Worm (Caenorhabditis elegans) whole organism, L4 larva: ENCODE data around the gene spin-3.
A peak's percentile ranks its signal among the peaks of the same experiment; 100 is the strongest.

Experiments used
- D1046.2 ChIP-seq: fragments of 200-800 bp; sonication (Bioruptor generic); IDR thresholded peaks from 2 replicates; pipeline ENCODE4 v1.3.6; 2022; ENCODE audit warnings: missing genetic modification characterization, missing compliant biosample characterization
- F26F4.8 ChIP-seq: fragments of 200-800 bp; sonication (Bioruptor generic); conservative IDR thresholded peaks from 2 replicates; pipeline ENCODE4 v1.3.6; 2022; ENCODE audit warnings: missing genetic modification characterization, missing compliant biosample characterization
- F49E8.2 ChIP-seq: sonication (generic microtip); optimal IDR thresholded peaks from 2 replicates; lab custom pipeline; 2016; ENCODE audit warnings: missing compliant biosample characterization, mild to moderate bottlenecking, missing genetic modification characterization, borderline replicate concordance
- T26A8.4 ChIP-seq: fragments of 200-800 bp; sonication (Bioruptor generic); IDR thresholded peaks from 2 replicates; pipeline ENCODE4 v1.3.6; 2022; ENCODE audit warnings: missing genetic modification characterization, missing compliant biosample characterization
- Y5F2A.4 ChIP-seq: fragments of 200-800 bp; sonication (Bioruptor generic); optimal IDR thresholded peaks from 2 replicates; lab custom pipeline; 2018; ENCODE audit warnings: mild to moderate bottlenecking, missing genetic modification characterization, missing compliant biosample characterization
- Y75B8A.6 ChIP-seq: fragments of 200-800 bp; sonication (Bioruptor generic); IDR thresholded peaks from 2 replicates; pipeline ENCODE4 v1.3.6; 2022; ENCODE audit warnings: missing genetic modification reagents, missing genetic modification characterization, missing compliant biosample characterization
- aly-2 ChIP-seq: sonication (generic microtip); optimal IDR thresholded peaks from 2 replicates; lab custom pipeline; 2018; ENCODE audit warnings: missing biosample characterization, missing genetic modification characterization
- ama-1 ChIP-seq: fragments of 150-350 bp; optimal IDR thresholded peaks from 2 replicates; lab custom pipeline; 2014; ENCODE audit warnings: inconsistent platforms, mixed read lengths
- arid-1 ChIP-seq: fragments of 200-800 bp; sonication (Bioruptor generic); conservative IDR thresholded peaks from 2 replicates; pipeline ENCODE4 v1.3.6; 2022; ENCODE audit warnings: missing genetic modification reagents, missing genetic modification characterization, missing compliant biosample characterization
- attf-4 ChIP-seq: sonication (generic microtip); optimal IDR thresholded peaks from 3 replicates; lab custom pipeline; 2017; ENCODE audit warnings: missing biosample characterization, missing genetic modification characterization
- ceh-32 ChIP-seq: sonication (generic microtip); optimal IDR thresholded peaks from 2 replicates; lab custom pipeline; 2016; ENCODE audit warnings: mild to moderate bottlenecking, missing genetic modification characterization, missing compliant biosample characterization; ENCODE audit not compliant: poor library complexity
- ceh-44 ChIP-seq: fragments of 200-800 bp; sonication (Bioruptor generic); IDR thresholded peaks from 2 replicates; pipeline ENCODE4 v1.3.6; 2022; ENCODE audit warnings: missing genetic modification reagents, missing genetic modification characterization, missing compliant biosample characterization
- ceh-62 ChIP-seq: sonication (generic microtip); optimal IDR thresholded peaks from 2 replicates; lab custom pipeline; 2017; ENCODE audit warnings: missing biosample characterization, missing genetic modification characterization
- ces-1 ChIP-seq: fragments of 150-350 bp; sonication (generic microtip); optimal IDR thresholded peaks from 4 replicates; lab custom pipeline; 2014; ENCODE audit warnings: missing biosample characterization, missing genetic modification reagents, missing genetic modification characterization
- cey-2 ChIP-seq: sonication (generic microtip); optimal IDR thresholded peaks from 3 replicates; lab custom pipeline; 2017; ENCODE audit warnings: missing genetic modification characterization, mild to moderate bottlenecking, missing compliant biosample characterization, antibody characterized with exemption, borderline replicate concordance; ENCODE audit not compliant: insufficient read depth
- ctbp-1 ChIP-seq: fragments of 200-800 bp; sonication (Bioruptor generic); IDR thresholded peaks from 2 replicates; pipeline ENCODE4 v1.3.6; 2022; ENCODE audit warnings: missing genetic modification reagents, missing genetic modification characterization, missing compliant biosample characterization
- daf-12 ChIP-seq: fragments of 150-350 bp; optimal IDR thresholded peaks from 2 replicates; lab custom pipeline; 2014; ENCODE audit warnings: missing biosample characterization, missing genetic modification reagents, missing genetic modification characterization
- daf-16 ChIP-seq, 3 experiments: sonication (generic microtip); optimal IDR thresholded peaks; 2 replicates each; lab custom pipeline; 2016 to 2017; ENCODE audit warnings: missing genetic modification characterization in 3 of 3, missing genetic modification reagents in 3 of 3, mild to moderate bottlenecking in 2 of 3, missing compliant biosample characterization in 2 of 3, missing biosample characterization in 1 of 3, moderate library complexity in 1 of 3
- daf-19 ChIP-seq: fragments of 200-800 bp; sonication (Bioruptor generic); conservative IDR thresholded peaks from 2 replicates; pipeline ENCODE4 v1.3.6; 2022; ENCODE audit warnings: missing genetic modification characterization, missing compliant biosample characterization
- daf-8 ChIP-seq: fragments of 200-800 bp; sonication (Bioruptor generic); IDR thresholded peaks from 2 replicates; pipeline ENCODE4 v1.3.6; 2022; ENCODE audit warnings: missing genetic modification characterization, missing compliant biosample characterization
- dmd-9 ChIP-seq: fragments of 200-800 bp; sonication (Bioruptor generic); IDR thresholded peaks from 2 replicates; pipeline ENCODE4 v1.3.6; 2022; ENCODE audit warnings: missing genetic modification reagents, missing genetic modification characterization, missing compliant biosample characterization
- egl-27 ChIP-seq: sonication (generic microtip); optimal IDR thresholded peaks from 3 replicates; lab custom pipeline; 2017; ENCODE audit warnings: missing biosample characterization, missing genetic modification reagents, missing genetic modification characterization
- hlh-30 ChIP-seq: sonication (generic microtip); optimal IDR thresholded peaks from 2 replicates; lab custom pipeline; 2017; ENCODE audit warnings: antibody characterized with exemption, mild to moderate bottlenecking, missing genetic modification characterization, missing compliant biosample characterization; ENCODE audit not compliant: insufficient read depth
- jun-1 ChIP-seq: fragments of 150-350 bp; optimal IDR thresholded peaks from 2 replicates; lab custom pipeline; 2014; ENCODE audit warnings: missing biosample characterization, missing genetic modification reagents, missing genetic modification characterization
- lim-7 ChIP-seq: fragments of 200-800 bp; sonication (Bioruptor generic); IDR thresholded peaks from 2 replicates; pipeline ENCODE4 v1.3.6; 2022; ENCODE audit warnings: missing genetic modification characterization, missing compliant biosample characterization
- lin-15B ChIP-seq: fragments of 150-350 bp; sonication (generic microtip); optimal IDR thresholded peaks from 3 replicates; lab custom pipeline; 2014; ENCODE audit warnings: missing biosample characterization, missing genetic modification characterization
- lin-38 ChIP-seq: fragments of 200-800 bp; sonication (Bioruptor generic); IDR thresholded peaks from 2 replicates; pipeline ENCODE4 v1.3.6; 2022; ENCODE audit warnings: missing genetic modification reagents, missing genetic modification characterization, missing compliant biosample characterization
- lir-3 ChIP-seq: sonication (generic microtip); optimal IDR thresholded peaks from 2 replicates; lab custom pipeline; 2016; ENCODE audit warnings: mild to moderate bottlenecking, missing genetic modification characterization, missing compliant biosample characterization
- lsy-2 ChIP-seq, 2 experiments: fragments of 150-350 bp in 1 of 2; sonication (generic microtip) in 1 of 2; optimal IDR thresholded peaks; 2 replicates each; lab custom pipeline; 2014 to 2017; ENCODE audit warnings: missing biosample characterization in 2 of 2, missing genetic modification characterization in 2 of 2
- madf-5 ChIP-seq, 2 experiments: fragments of 200-800 bp; sonication (Bioruptor generic); IDR thresholded peaks; 2 replicates each; pipeline ENCODE4 v1.3.6; 2022; ENCODE audit warnings: missing compliant biosample characterization in 2 of 2, missing genetic modification characterization in 2 of 2
- madf-9 ChIP-seq: fragments of 200-800 bp; sonication (Bioruptor generic); conservative IDR thresholded peaks from 2 replicates; pipeline ENCODE4 v1.3.6; 2022; ENCODE audit warnings: missing genetic modification reagents, missing genetic modification characterization, missing compliant biosample characterization
- mxl-3 ChIP-seq: fragments of 200-800 bp; sonication (Bioruptor generic); optimal IDR thresholded peaks from 2 replicates; lab custom pipeline; 2018; ENCODE audit warnings: mild to moderate bottlenecking, missing genetic modification characterization, missing compliant biosample characterization
- nhr-10 ChIP-seq: fragments of 150-350 bp; optimal IDR thresholded peaks from 2 replicates; lab custom pipeline; 2014; ENCODE audit warnings: missing biosample characterization, missing genetic modification characterization
- nhr-237 ChIP-seq: sonication (generic microtip); optimal IDR thresholded peaks from 2 replicates; lab custom pipeline; 2017; ENCODE audit warnings: missing biosample characterization, missing genetic modification characterization
- nhr-25 ChIP-seq: sonication (generic microtip); optimal IDR thresholded peaks from 2 replicates; lab custom pipeline; 2017; ENCODE audit warnings: missing genetic modification characterization, mild to moderate bottlenecking, missing compliant biosample characterization, antibody characterized with exemption, moderate library complexity, borderline replicate concordance; ENCODE audit not compliant: insufficient read depth
- nhr-41 ChIP-seq: fragments of 200-800 bp; sonication (Bioruptor generic); IDR thresholded peaks from 2 replicates; pipeline ENCODE4 v1.3.6; 2022; ENCODE audit warnings: missing genetic modification reagents, missing genetic modification characterization, missing compliant biosample characterization
- nhr-48 ChIP-seq: sonication (generic microtip); optimal IDR thresholded peaks from 2 replicates; lab custom pipeline; 2016; ENCODE audit warnings: mild to moderate bottlenecking, missing genetic modification characterization, missing compliant biosample characterization
- nhr-76 ChIP-seq: fragments of 150-350 bp; optimal IDR thresholded peaks from 2 replicates; lab custom pipeline; 2014; ENCODE audit warnings: missing biosample characterization, missing genetic modification characterization
- nhr-77 ChIP-seq: fragments of 150-350 bp; optimal IDR thresholded peaks from 2 replicates; lab custom pipeline; 2014; ENCODE audit warnings: missing biosample characterization, missing genetic modification characterization
- pqm-1 ChIP-seq: sonication (generic microtip); optimal IDR thresholded peaks from 2 replicates; lab custom pipeline; 2017; ENCODE audit warnings: missing biosample characterization, missing genetic modification characterization
- rbr-2 ChIP-seq: sonication (generic microtip); optimal IDR thresholded peaks from 2 replicates; lab custom pipeline; 2016; ENCODE audit warnings: missing genotype, missing genetic modification characterization, missing compliant biosample characterization
- saeg-2 ChIP-seq: fragments of 200-800 bp; sonication (Bioruptor generic); IDR thresholded peaks from 2 replicates; pipeline ENCODE4 v1.3.6; 2022; ENCODE audit warnings: missing genetic modification reagents, missing genetic modification characterization, missing compliant biosample characterization
- sdz-12 ChIP-seq: fragments of 200-800 bp; sonication (Bioruptor generic); optimal IDR thresholded peaks from 2 replicates; lab custom pipeline; 2018; ENCODE audit warnings: mild to moderate bottlenecking, missing genetic modification characterization, missing compliant biosample characterization
- spr-1 ChIP-seq: sonication (generic microtip); optimal IDR thresholded peaks from 2 replicates; lab custom pipeline; 2016; ENCODE audit warnings: mild to moderate bottlenecking, missing genetic modification characterization, missing compliant biosample characterization
- tag-97 ChIP-seq: fragments of 200-800 bp; sonication (Bioruptor generic); IDR thresholded peaks from 2 replicates; pipeline ENCODE4 v1.3.6; 2022; ENCODE audit warnings: missing genetic modification characterization, missing compliant biosample characterization
- unc-39 ChIP-seq: sonication (generic microtip); optimal IDR thresholded peaks from 2 replicates; lab custom pipeline; 2017; ENCODE audit warnings: missing biosample characterization, missing genetic modification characterization
- vab-7 ChIP-seq: fragments of 200-800 bp; sonication (Bioruptor generic); IDR thresholded peaks from 2 replicates; pipeline ENCODE4 v1.3.6; 2022; ENCODE audit warnings: missing genetic modification reagents, missing genetic modification characterization, missing compliant biosample characterization
- zag-1 ChIP-seq: fragments of 150-350 bp; optimal IDR thresholded peaks from 2 replicates; lab custom pipeline; 2014; ENCODE audit warnings: missing biosample characterization, missing genetic modification characterization
- zfp-3 ChIP-seq: fragments of 200-800 bp; sonication (Bioruptor generic); conservative IDR thresholded peaks from 2 replicates; pipeline ENCODE4 v1.3.6; 2022; ENCODE audit warnings: missing genetic modification reagents, missing genetic modification characterization, missing compliant biosample characterization
- zip-2 ChIP-seq: fragments of 150-350 bp; optimal IDR thresholded peaks from 2 replicates; lab custom pipeline; 2014; ENCODE audit warnings: missing biosample characterization, missing genetic modification characterization
- ztf-11 ChIP-seq: fragments of 150-350 bp; optimal IDR thresholded peaks from 2 replicates; lab custom pipeline; 2014; ENCODE audit warnings: missing biosample characterization, missing genetic modification characterization
- ztf-7 ChIP-seq: fragments of 150-350 bp; optimal IDR thresholded peaks from 2 replicates; lab custom pipeline; 2014; ENCODE audit warnings: missing biosample characterization, missing genetic modification characterization

Gene spin-3

DNA sequence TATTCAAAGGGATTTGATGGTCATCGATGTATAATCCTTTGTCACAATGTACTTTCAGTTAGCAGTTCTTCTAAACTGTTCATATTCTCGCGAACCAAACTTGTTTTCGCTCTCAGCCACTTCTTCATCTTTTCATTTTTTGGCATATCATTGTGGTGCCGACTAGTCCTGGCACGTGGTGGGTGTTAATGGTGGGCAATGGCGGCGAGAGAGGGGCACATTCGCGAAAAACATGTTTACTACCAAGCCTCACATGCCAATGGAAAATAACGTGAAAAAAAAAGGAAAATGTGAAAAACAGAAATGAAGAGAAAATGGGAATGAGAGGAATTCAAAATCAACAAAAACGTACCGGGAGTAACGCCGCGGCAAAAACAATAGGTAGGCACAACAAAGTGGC, 17.1 kb downstream of the spin-3 start:
- TF ChIP-seq egl-27 (tag; lab: Kevin White, UChicago): no peak
- no peak for TF ChIP-seq ceh-32
- TF ChIP-seq zip-2: no peak
- TF ChIP-seq sdz-12: no peak
- TF ChIP-seq daf-16 (GFP tag; optimal IDR thresholded peaks at IDR 0.05; lab: Kevin White, UChicago): peak in 1 of 2 experiments; percentile 55
- peak; percentile 55 for TF ChIP-seq daf-16 (tag; optimal IDR thresholded peaks at IDR 0.05; lab: Kevin White, UChicago)
- no peak for TF ChIP-seq nhr-25 (tag; lab: Kevin White, UChicago)
- TF ChIP-seq nhr-77 (tag; lab: Kevin White, UChicago): no peak
- TF ChIP-seq nhr-10: no peak
- TF ChIP-seq T26A8.4: no peak
- TF ChIP-seq zag-1 (tag; lab: Kevin White, UChicago): no peak
- TF ChIP-seq ztf-7 (tag; lab: Kevin White, UChicago): no peak
- no peak for TF ChIP-seq nhr-76 (tag; lab: Kevin White, UChicago)
- peak; percentile 53 for TF ChIP-seq rbr-2 (tag; lab: Kevin White, UChicago)
- TF ChIP-seq cey-2 (tag; lab: Kevin White, UChicago): no peak
- TF ChIP-seq D1046.2 (GFP tag; lab: Robert Waterston, UW): no peak
- no peak for TF ChIP-seq lir-3 (tag; lab: Kevin White, UChicago)
- no peak for TF ChIP-seq jun-1 (tag; lab: Kevin White, UChicago)
- no peak for TF ChIP-seq Y75B8A.6 (GFP tag; lab: Robert Waterston, UW)
- TF ChIP-seq ces-1 (GFP tag; lab: Kevin White, UChicago): no peak
- TF ChIP-seq ceh-62: no peak
- peak; percentile 65 for TF ChIP-seq mxl-3
- TF ChIP-seq hlh-30 (tag; lab: Kevin White, UChicago): peak; percentile 87
- TF ChIP-seq vab-7: no peak
- no peak for TF ChIP-seq aly-2 (tag; lab: Kevin White, UChicago)
- TF ChIP-seq ctbp-1: no peak
- no peak for TF ChIP-seq arid-1 (GFP tag; lab: Robert Waterston, UW)
- TF ChIP-seq spr-1: no peak
- no peak for TF ChIP-seq madf-5 (GFP tag; IDR thresholded peaks at IDR 0.05; lab: Robert Waterston, UW)
- TF ChIP-seq pqm-1 (tag; lab: Kevin White, UChicago): no peak
- TF ChIP-seq Y5F2A.4: no peak
- no peak for TF ChIP-seq lin-38 (GFP tag; lab: Robert Waterston, UW)
- TF ChIP-seq nhr-48 (tag; lab: Kevin White, UChicago): no peak
- no peak for TF ChIP-seq daf-12 (tag; lab: Kevin White, UChicago)
- no peak for TF ChIP-seq ama-1 (lab: Kevin White, UChicago)
- no peak for TF ChIP-seq dmd-9 (GFP tag; lab: Robert Waterston, UW)
- no peak for TF ChIP-seq F26F4.8 (GFP tag; lab: Robert Waterston, UW)
- TF ChIP-seq nhr-237 (tag; lab: Kevin White, UChicago): no peak
- no peak for TF ChIP-seq daf-8
- no peak for TF ChIP-seq daf-19 (GFP tag; lab: Robert Waterston, UW)
- no peak for TF ChIP-seq ceh-44 (GFP tag; lab: Robert Waterston, UW)
- TF ChIP-seq lin-15B (tag; lab: Kevin White, UChicago): no peak
- no peak for TF ChIP-seq madf-9
- TF ChIP-seq zfp-3 (GFP tag; lab: Robert Waterston, UW): no peak
- no peak for TF ChIP-seq lim-7 (GFP tag; lab: Robert Waterston, UW)
- no peak for TF ChIP-seq lsy-2 (tag; optimal IDR thresholded peaks at IDR 0.05; lab: Kevin White, UChicago)
- no peak for TF ChIP-seq nhr-41 (GFP tag; lab: Robert Waterston, UW)
- no peak for TF ChIP-seq tag-97
- no peak for TF ChIP-seq saeg-2 (GFP tag; lab: Robert Waterston, UW)
- TF ChIP-seq ztf-11: no peak
- no peak for TF ChIP-seq F49E8.2 (tag; lab: Kevin White, UChicago)
- TF ChIP-seq unc-39: no peak
- TF ChIP-seq attf-4 (tag; lab: Kevin White, UChicago): no peak
